Worm (Caenorhabditis elegans) whole organism, L3 larva: ENCODE measurements around the gene Y94H6A.12.

ENCODE experiments used
- aly-2 ChIP-seq: fragments of 150-350 bp; optimal IDR thresholded peaks from 2 replicates; lab custom pipeline; 2014; ENCODE audit warnings: missing biosample characterization, missing genetic modification characterization
- ceh-16 ChIP-seq: sonication (generic microtip); optimal IDR thresholded peaks from 2 replicates; lab custom pipeline; 2017; ENCODE audit warnings: missing biosample characterization, missing genetic modification characterization
- elt-1 ChIP-seq: fragments of 150-350 bp; optimal IDR thresholded peaks from 2 replicates; lab custom pipeline; 2014; ENCODE audit warnings: missing biosample characterization, missing genetic modification characterization
- jun-1 ChIP-seq: fragments of 150-350 bp; optimal IDR thresholded peaks from 2 replicates; lab custom pipeline; 2014; ENCODE audit warnings: missing biosample characterization, missing genetic modification reagents, missing genetic modification characterization
- lin-39 ChIP-seq: fragments of 150-350 bp; optimal IDR thresholded peaks from 2 replicates; lab custom pipeline; 2018; ENCODE audit warnings: missing biosample characterization, missing genetic modification reagents, missing genetic modification characterization
- nhr-43 ChIP-seq: sonication (generic microtip); optimal IDR thresholded peaks from 2 replicates; lab custom pipeline; 2016; ENCODE audit warnings: mild to moderate bottlenecking, missing genetic modification characterization, missing compliant biosample characterization; ENCODE audit not compliant: poor library complexity, severe bottlenecking
- skn-1 ChIP-seq: fragments of 150-350 bp; optimal IDR thresholded peaks from 2 replicates; lab custom pipeline; 2014; ENCODE audit warnings: missing biosample characterization, missing genetic modification characterization
- snpc-4 ChIP-seq: fragments of 150-350 bp; optimal IDR thresholded peaks from 2 replicates; lab custom pipeline; 2014; ENCODE audit warnings: missing biosample characterization, missing genetic modification characterization
- unc-62 ChIP-seq: fragments of 150-350 bp; sonication (generic microtip); optimal IDR thresholded peaks from 4 replicates; lab custom pipeline; 2014; ENCODE audit warnings: missing biosample characterization, missing genetic modification reagents, missing genetic modification characterization

- no peak for TF ChIP-seq nhr-43
- TF ChIP-seq skn-1 (tag; lab: Kevin White, UChicago): no peak
- TF ChIP-seq jun-1 (tag; lab: Kevin White, UChicago): no peak
- TF ChIP-seq ceh-16: no peak
- TF ChIP-seq snpc-4 (tag; lab: Kevin White, UChicago): no peak
- no peak for TF ChIP-seq aly-2 (tag; lab: Kevin White, UChicago)
- no peak for TF ChIP-seq unc-62
- no peak for TF ChIP-seq lin-39
- TF ChIP-seq elt-1 (tag; lab: Kevin White, UChicago): no peak
These were observed 24.0 kb downstream of the Y94H6A.12 start, which contains the start of gene egrh-3 for ce11 chrIV:2688716-2689307.
